Worm (Caenorhabditis elegans) whole organism, young adult: ENCODE results near the gene C55C3.4.
A peak's percentile ranks its signal among the peaks of the same experiment; 100 is the strongest.

Source experiments
- B0336.3 ChIP-seq: fragments of 200-800 bp; sonication (Bioruptor generic); IDR thresholded peaks from 2 replicates; pipeline ENCODE4 v1.3.6; 2022; ENCODE audit warnings: missing genetic modification characterization, missing compliant biosample characterization
- T07F8.4 ChIP-seq: sonication (generic microtip); optimal IDR thresholded peaks from 2 replicates; lab custom pipeline; 2016; ENCODE audit warnings: mild to moderate bottlenecking, missing genetic modification characterization, moderate library complexity, missing compliant biosample characterization
- bed-1 ChIP-seq: fragments of 200-800 bp; sonication (Bioruptor generic); IDR thresholded peaks from 2 replicates; pipeline ENCODE4 v1.3.6; 2022; ENCODE audit warnings: missing genetic modification reagents, missing genetic modification characterization, missing compliant biosample characterization
- die-1 ChIP-seq: sonication (generic microtip); optimal IDR thresholded peaks from 2 replicates; lab custom pipeline; 2016; ENCODE audit warnings: missing genotype, mild to moderate bottlenecking, missing genetic modification characterization, missing compliant biosample characterization
- egrh-3 ChIP-seq: fragments of 200-800 bp; sonication (Bioruptor generic); IDR thresholded peaks from 2 replicates; pipeline ENCODE4 v1.3.6; 2022; ENCODE audit warnings: missing genetic modification reagents, missing genetic modification characterization, missing compliant biosample characterization
- repo-1 ChIP-seq: sonication (generic microtip); optimal IDR thresholded peaks from 2 replicates; lab custom pipeline; 2017; ENCODE audit warnings: mild to moderate bottlenecking, missing genetic modification characterization, missing compliant biosample characterization
- unc-130 ChIP-seq: sonication (generic microtip); optimal IDR thresholded peaks from 2 replicates; lab custom pipeline; 2016; ENCODE audit warnings: missing genetic modification reagents, missing genetic modification characterization, missing compliant biosample characterization
- unc-62 ChIP-seq: fragments of 150-350 bp; optimal IDR thresholded peaks from 2 replicates; lab custom pipeline; 2014; ENCODE audit warnings: missing biosample characterization, missing genetic modification reagents, missing genetic modification characterization
- ztf-28 ChIP-seq: fragments of 200-800 bp; sonication (Bioruptor generic); IDR thresholded peaks from 2 replicates; pipeline ENCODE4 v1.3.6; 2022; ENCODE audit warnings: missing genetic modification reagents, missing genetic modification characterization, missing compliant biosample characterization

DNA sequence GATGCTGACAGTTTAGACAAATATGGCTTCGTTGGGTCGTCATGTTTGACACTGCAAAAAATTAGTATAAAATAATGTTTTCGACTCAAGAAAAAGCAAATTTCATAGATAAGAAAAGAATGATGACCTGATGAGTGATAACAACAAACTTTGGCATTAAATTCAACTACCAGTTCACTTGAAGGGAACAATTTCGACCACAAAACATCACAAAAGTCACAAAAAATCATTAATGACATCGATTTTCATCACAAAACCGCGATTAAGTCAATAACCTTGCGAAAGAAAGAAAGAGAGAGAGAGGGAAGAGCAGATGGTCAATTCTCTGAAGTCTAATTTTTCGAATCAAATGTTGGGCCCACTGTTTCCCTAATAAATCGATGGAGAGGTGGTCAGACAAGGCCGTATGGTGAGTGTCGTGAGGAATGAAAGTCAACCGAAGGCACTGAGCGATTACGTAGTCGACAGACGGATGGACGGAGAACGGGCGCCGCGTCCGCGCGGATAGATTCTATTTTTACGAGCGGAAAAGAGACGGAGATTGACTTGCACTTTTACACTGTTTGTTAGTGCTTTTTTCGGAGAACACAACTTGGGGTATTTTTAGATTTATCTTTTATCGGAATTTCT, 13.5 kb downstream of the C55C3.4 start, which contains the start of gene bec-1:
- TF ChIP-seq egrh-3 (GFP tag; lab: Robert Waterston, UW): no peak
- TF ChIP-seq B0336.3 (GFP tag; lab: Robert Waterston, UW): peak; percentile 57; the same call in 1 of the 2 replicates
- no peak for TF ChIP-seq bed-1 (GFP tag; lab: Robert Waterston, UW)
- no peak for TF ChIP-seq unc-130
- no peak for TF ChIP-seq die-1 (tag; lab: Kevin White, UChicago)
- TF ChIP-seq unc-62 (GFP tag; lab: Kevin White, UChicago): no peak
- TF ChIP-seq T07F8.4 (tag; lab: Kevin White, UChicago): no peak
- TF ChIP-seq ztf-28 (GFP tag; lab: Robert Waterston, UW): no peak
- no peak for TF ChIP-seq repo-1 (tag; lab: Kevin White, UChicago)
